Worm (Caenorhabditis elegans) whole organism, dauer: ENCODE measurements around the gene C45H4.13.

Source experiments
- unc-62 ChIP-seq: sonication (generic microtip); optimal IDR thresholded peaks from 2 replicates; lab custom pipeline; 2017; ENCODE audit warnings: missing biosample characterization, missing genetic modification reagents, missing genetic modification characterization

The C45H4.13 gene

DNA sequence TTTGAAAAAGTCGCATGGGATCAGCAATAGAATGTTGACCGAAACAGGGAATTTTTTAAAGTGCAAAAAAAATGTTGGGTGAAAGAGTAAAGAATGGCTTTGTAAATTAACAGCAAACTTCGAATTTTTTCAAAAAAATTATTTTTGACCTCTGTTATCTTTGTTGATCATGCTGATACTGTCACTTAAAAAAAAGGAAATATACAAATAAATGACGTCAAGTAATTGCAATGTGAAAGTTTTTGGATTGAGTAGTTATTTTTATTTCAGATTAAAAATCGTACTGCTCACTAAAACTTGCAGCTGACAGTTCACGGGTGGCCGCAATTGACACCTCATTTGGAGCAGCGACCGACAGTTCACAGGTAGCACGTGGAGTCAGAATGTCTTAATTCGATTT, at the start of gene C45H4.13:
Gene C45H4.13, minus strand, starts transcription at position 101 of the 400 bp plus-strand sequence.
- no peak for TF ChIP-seq unc-62 (GFP tag; lab: Kevin White, UChicago)

DNA sequence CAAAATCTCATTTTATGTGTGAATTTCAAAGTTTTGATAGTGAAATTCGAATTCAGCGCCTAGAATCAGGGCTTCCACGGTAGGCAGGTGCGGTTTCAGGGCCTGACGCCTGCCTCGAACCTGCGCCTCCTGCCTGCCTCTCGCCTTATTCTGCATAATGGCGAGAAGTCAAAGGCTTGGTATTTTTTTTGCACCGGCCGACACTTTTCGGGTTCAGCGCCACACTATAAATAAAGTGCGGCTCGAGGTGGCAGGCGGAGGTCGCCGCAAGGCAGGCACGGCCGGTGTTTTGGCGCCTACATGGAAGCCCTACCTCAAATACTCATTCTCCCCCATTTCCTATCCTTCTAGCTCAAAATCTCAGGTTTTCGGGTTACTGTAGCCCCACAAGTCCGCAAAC, 49.6 kb upstream of the C45H4.13 start:
- no peak for TF ChIP-seq unc-62 (GFP tag; lab: Kevin White, UChicago)

DNA sequence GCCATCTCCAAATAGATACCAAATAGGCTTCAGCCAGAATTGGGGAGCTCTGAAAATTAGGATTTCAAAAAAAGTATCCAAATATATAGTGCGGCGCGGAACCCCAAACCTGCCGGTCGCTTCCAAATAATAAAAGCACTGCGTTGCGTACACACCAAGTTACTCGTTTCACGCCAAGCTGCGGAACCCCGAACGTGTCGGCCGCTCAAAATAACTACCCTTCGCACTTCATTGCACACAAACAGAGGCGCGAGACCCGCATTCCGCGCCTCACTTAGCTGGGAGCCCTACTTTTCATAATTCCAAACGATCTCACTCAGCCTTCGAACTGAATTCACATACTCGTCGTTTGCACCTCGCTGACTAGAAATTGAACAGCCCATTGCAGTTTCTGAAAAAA, 48.8 kb upstream of the C45H4.13 start:
- no peak for TF ChIP-seq unc-62 (GFP tag; lab: Kevin White, UChicago)

DNA sequence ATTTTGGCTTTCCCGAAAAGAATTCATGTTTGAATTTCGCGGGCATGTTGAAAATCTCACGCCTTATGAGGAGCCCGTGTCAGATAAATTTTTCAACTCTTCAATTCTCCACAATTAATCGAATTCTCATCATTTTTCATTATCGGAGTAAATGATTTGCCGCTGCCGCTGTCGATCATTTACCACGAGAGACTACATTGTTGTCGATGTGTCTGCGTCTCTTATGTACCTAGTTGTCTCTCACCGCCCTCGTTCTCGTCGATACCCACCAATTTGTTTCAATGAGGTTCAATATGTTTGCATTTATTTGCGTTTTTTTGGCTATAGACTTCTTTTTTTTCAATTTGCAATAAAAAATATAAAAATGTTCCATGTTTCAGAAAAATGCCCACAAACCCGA, 41.3 kb upstream of the C45H4.13 start, which contains the start of gene nhr-13:
Gene nhr-13, plus strand, starts transcription at position 369 of the 400 bp plus-strand sequence.
- no peak for TF ChIP-seq unc-62 (GFP tag; lab: Kevin White, UChicago)

DNA sequence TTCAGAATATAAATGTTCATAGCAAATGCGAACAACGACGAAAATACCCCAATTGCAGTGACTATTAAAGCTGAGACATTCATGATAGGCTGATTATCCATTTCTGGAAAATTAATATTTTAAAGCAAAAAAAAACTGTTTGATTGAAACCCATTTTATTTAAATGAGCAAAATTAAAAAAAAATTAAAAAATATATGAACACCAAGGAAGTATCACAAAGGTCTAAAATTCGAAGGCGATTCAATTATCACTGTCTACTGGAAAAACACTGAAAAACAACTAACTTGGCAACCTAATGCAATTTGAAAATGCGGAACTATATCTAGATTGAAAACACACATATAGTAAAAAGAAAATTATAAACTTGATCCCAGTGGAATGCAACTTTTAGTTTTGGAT, 40.3 kb upstream of the C45H4.13 start, which contains the start of gene srbc-42:
Gene srbc-42, minus strand, starts transcription at position 101 of the 400 bp plus-strand sequence.
- no peak for TF ChIP-seq unc-62 (GFP tag; lab: Kevin White, UChicago)

DNA sequence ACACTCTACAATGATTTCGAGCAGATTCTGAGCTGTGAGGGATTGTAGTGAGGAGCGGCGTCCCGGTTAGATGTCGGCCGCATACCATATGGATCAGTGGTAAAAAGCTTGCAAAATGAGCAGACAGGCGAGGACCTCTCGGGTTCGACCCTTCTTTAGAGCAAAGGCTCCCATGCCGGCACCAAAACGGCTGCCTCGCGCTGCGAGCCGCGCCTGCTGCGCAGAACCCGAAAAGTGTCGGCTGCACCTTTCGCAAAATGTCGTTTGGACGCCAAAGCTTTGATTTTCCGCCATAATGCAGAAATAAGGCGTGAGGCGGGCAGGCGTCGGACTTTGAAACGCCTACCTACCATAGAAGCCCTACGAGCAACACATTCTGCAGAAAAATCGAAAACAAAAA, 39.6 kb upstream of the C45H4.13 start:
- TF ChIP-seq unc-62 (GFP tag; lab: Kevin White, UChicago), result no peak

DNA sequence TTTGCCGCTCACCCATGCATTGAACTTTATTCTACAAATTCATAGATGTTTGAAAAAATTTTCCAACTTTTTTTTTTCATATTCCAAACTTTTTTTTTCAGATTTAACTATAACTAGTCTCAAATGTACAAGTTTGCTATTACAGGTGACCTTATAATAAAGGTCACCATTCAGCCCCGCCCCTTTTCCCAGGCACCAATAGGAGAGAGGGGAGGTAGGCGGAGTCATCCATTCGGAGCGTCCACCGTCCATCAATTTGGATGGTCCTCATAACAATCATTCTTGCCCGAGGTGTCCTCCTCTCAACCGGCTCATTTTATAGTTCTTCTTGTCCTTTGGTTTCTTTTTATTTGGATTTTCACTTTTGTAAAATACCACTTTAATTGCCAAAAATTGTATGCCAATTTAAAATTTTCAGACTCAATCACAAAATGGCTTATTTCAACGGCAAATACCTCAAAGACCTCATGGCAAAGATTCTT, 37.1 kb upstream of the C45H4.13 start, which contains the start of gene Y5H2B.3:
Gene Y5H2B.3, plus strand, starts transcription at position 432 of the 482 bp plus-strand sequence.
- TF ChIP-seq unc-62 (GFP tag; lab: Kevin White, UChicago), result no peak

DNA sequence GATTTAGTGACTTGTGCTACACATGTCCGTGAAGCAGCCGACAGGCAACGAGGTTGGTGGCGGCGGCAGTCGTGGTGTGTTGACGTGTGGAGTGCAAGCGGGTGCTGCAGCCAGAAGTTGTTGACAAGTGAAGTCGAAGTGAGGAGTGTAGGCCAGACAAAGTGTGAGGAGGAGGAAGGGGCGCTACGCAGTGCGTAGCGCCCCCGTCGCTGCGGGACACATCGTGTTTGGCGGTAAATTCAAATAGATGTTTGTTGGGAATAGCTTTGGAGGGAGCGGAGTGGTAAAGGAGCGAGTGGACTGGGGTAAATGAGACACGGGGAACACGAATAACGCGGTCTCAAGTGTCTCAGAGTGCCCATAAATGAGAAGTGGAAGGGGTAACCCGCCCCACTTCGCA, 34.7 kb upstream of the C45H4.13 start:
- no peak for TF ChIP-seq unc-62 (GFP tag; lab: Kevin White, UChicago)

DNA sequence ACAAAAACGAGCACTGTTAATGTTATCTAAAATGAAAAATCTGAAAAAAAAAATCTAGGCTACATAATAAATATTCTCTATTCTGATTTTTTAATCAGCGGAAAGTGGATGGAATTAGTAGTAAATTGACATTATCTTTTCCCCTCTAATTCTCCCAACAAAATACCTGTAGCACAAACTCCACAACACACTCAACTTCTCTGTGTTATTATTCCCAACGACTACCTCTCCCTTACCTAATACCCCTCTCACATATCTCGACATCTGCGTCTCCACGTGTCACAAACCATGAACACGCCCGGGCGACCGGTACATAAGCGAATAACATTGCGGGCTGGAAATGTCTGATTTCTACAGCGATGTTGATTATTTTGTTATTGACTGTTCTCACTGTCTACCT, 32.4 kb upstream of the C45H4.13 start, which contains the start of gene cyp-33C2:
Gene cyp-33C2, plus strand, starts transcription at position 327 of the 400 bp plus-strand sequence.
- no peak for TF ChIP-seq unc-62 (GFP tag; lab: Kevin White, UChicago)

DNA sequence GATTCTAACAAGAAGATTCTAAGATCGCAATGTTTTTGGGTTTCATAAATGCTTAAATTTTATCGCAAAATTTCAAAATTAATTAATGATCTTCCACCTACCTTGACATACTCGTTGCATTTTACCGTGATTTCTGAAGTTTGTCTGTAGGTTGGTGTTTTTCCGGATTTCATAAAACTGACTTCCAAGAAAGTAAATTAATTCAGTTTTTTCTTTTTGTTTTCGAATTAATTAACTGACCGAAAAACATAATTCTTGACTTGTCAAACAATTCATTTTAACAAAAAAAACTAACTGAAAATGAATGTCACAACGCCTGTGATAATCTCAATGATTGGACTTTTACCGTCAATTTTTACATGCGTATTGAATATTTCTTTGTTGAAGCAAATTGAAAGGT, 31.0 kb upstream of the C45H4.13 start, which contains the start of gene srbc-16:
Gene srbc-16, plus strand, starts transcription at position 301 of the 400 bp plus-strand sequence.
- TF ChIP-seq unc-62 (GFP tag; lab: Kevin White, UChicago), result no peak

DNA sequence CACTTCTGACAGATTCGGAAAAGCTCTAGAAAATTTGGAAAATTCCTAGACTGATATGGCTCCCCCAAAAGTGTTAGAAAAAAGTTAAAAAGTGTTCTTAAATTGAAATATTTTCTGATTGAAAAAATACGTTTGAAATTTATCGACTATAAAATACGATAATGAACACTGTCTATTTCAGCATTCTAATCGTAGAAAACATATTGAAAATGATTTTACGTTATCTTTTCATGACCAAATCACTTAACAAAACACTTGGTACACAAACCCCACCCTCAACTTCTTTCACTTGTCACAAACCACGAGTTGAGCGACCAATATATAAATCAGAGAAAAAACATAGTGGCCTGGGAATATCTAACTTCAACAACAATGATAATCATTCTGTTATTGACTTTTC, 28.4 kb upstream of the C45H4.13 start, which contains the start of gene cyp-33C1:
Gene cyp-33C1, plus strand, starts transcription at position 301 of the 400 bp plus-strand sequence.
- no peak for TF ChIP-seq unc-62 (GFP tag; lab: Kevin White, UChicago)

DNA sequence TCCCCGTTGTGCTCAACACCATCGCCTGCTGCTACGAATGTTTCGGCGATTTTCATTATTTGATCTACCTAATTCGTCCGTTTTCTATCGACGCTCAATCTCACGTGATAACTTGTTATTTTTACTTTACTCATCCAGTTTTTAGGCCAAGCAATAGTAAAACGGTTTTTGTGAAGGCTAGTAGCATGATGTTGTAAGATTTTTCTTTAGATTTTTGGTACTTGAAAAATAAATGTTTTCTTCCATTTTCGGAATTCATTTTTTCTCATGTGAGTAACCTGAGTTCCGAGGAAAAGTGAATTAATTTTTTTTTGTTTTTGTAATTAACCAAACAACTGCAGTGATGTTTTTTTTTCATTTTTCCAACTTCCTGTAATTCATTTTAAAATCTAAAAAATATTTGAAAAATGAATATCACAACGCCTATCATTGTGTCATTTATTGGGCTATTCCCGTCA, 26.6 kb upstream of the C45H4.13 start, which contains the start of gene srbc-17:
Gene srbc-17, plus strand, starts transcription at position 408 of the 458 bp plus-strand sequence.
- no peak for TF ChIP-seq unc-62 (GFP tag; lab: Kevin White, UChicago)

DNA sequence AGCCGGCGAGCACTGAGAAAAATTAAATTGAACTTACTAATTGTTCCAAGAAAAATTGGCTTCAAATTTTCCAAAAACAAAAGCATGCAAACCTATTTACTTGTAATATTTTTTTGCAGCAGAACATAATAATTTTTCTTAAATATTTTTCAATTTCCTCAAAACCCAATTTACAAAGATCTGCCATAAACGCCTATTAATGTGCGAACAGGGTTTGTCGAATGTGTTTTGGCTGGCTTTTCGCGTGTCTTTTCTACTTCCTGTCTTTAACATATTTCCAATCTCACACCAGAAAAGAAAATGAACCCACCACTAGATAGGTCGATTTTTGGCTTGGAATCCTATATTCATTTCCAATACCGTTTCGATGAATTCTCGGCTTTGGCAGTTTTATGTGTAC, 24.5 kb upstream of the C45H4.13 start, which contains the start of gene C45H4.18:
Gene C45H4.18, plus strand, starts transcription at position 301 of the 400 bp plus-strand sequence.
- no peak for TF ChIP-seq unc-62 (GFP tag; lab: Kevin White, UChicago)

DNA sequence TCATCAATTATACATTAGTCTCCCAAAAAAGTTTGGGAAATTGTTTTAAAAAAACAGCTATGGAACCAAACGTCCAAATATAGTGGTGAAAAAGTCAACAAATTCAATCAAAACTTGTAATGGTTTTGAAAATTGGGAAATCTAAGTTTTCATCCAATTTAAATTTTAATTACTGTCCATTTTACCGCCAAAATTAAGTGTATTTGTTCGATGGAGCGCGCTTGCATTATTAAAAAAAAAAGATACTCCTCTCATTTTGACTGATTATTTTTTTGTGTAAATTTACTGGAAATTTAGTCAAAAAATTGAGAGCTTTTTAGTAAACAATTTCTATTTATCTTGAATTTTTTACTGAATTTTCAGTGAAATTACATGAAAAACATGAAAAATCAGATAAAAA, 23.7 kb upstream of the C45H4.13 start:
- TF ChIP-seq unc-62 (GFP tag; lab: Kevin White, UChicago), result no peak

DNA sequence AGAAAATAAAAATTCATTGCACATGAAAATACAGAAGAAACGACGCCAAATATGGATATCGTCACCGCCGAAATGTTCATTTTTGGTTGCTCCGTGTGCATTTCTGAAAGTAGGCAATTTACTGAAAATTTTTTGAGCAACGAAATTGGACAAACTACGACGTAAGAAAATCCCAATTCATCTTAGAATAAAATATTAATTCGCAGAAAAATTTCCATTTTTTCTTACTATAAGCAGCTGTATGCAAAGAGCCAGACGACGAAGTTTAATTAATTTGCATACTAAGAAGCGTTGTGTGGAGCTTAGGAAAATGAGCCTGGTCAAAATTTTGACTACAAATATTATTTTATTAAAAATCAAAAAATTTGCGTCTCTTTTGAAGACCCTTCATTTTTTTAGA, 15.9 kb upstream of the C45H4.13 start, which contains the start of gene srbc-19:
Gene srbc-19, minus strand, starts transcription at position 101 of the 400 bp plus-strand sequence.
- no peak for TF ChIP-seq unc-62 (GFP tag; lab: Kevin White, UChicago)

DNA sequence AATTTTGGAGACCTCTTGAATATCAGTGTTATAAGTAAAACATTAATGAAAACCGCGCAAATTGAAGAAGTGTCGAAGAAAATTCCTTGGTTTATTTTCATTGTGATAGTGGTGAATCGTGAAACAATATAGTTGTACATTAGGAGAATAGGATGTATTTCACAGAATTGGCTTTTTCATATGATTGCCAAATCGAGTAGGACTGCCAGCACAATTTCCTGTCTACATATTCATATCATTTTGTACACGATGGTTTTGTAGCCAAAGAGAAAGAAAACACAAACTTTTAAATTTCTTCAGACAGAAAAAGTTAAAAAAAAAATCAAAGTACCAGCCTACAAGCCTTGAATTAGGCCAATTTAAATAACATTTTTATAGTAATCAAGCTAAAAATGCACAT, 13.0 kb upstream of the C45H4.13 start, which contains the start of gene str-255:
Gene str-255, minus strand, starts transcription at position 101 of the 400 bp plus-strand sequence.
- TF ChIP-seq unc-62 (GFP tag; lab: Kevin White, UChicago), result no peak

DNA sequence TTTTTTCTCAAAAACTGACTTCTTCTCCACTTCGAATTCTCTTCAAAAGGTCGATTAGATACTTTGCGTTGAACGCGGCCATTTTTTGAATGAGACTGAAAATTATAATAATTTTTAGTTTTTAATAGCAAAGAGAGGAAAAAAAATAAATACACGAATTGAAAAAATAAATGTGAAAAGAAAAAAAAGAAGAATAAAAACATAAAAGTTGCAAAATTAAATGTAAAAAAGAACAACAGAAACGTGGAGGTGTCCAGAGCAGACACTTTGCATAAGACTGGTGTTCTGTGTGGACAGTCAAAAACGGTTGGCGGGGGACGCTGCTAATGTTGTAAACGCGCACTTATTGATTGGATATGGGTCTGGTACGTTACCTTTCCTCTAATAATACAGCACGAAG, 8.6 kb upstream of the C45H4.13 start, which contains the start of gene C45H4.14:
Gene C45H4.14, minus strand, starts transcription at position 101 of the 400 bp plus-strand sequence.
- no peak for TF ChIP-seq unc-62 (GFP tag; lab: Kevin White, UChicago)
